Fruit fly (Drosophila melanogaster) whole organism, pupa: Measurements from ENCODE around the gene ND-49L.

Experiments
- CG10348 ChIP-seq: fragments of 200-800 bp; sonication (Bioruptor generic); IDR thresholded peaks from 2 replicates; pipeline ENCODE4 v1.3.6; 2022; ENCODE audit warnings: missing biosample characterization, missing genetic modification characterization
- CG9948 ChIP-seq: fragments of 200-800 bp; sonication (Bioruptor generic); optimal IDR thresholded peaks from 2 replicates; lab custom pipeline; 2018; ENCODE audit warnings: missing biosample characterization, mild to moderate bottlenecking, missing genetic modification characterization, moderate library complexity
- EcR ChIP-seq: fragments of 200-800 bp; sonication (Bioruptor generic); optimal IDR thresholded peaks from 3 replicates; lab custom pipeline; 2019; ENCODE audit warnings: missing biosample characterization, missing genetic modification characterization, mild to moderate bottlenecking, moderate library complexity, missing genetic modification reagents
- Pif1B ChIP-seq: fragments of 200-800 bp; sonication (Bioruptor generic); optimal IDR thresholded peaks from 3 replicates; lab custom pipeline; 2016; ENCODE audit warnings: missing biosample characterization, missing genetic modification characterization
- fd96Ca ChIP-seq: fragments of 200-800 bp; sonication (Bioruptor generic); IDR thresholded peaks from 3 replicates; pipeline ENCODE4 v1.3.6; 2022; ENCODE audit warnings: missing biosample characterization, missing genetic modification characterization
- gl ChIP-seq: fragments of 200-800 bp; sonication (Bioruptor generic); optimal IDR thresholded peaks from 2 replicates; lab custom pipeline; 2018; ENCODE audit warnings: missing biosample characterization, mild to moderate bottlenecking, missing genetic modification characterization
- rn ChIP-seq: fragments of 200-800 bp; sonication (Bioruptor generic); IDR thresholded peaks from 2 replicates; pipeline ENCODE4 v1.3.6; 2022; ENCODE audit warnings: missing biosample characterization, missing genetic modification characterization

dm6 chr3R:25384206-25384605 is 26.1 kb downstream of the ND-49L start:
- TF ChIP-seq CG10348 (GFP tag; lab: Robert Waterston, UW) (no peak), Pif1B (GFP tag; lab: Kevin White, UChicago) (no peak), CG9948 (tag; lab: Kevin White, UChicago) (no peak), rn (GFP tag; lab: Robert Waterston, UW) (no peak), fd96Ca (GFP tag; lab: Robert Waterston, UW) (no peak), gl (no peak), EcR (GFP tag; lab: Kevin White, UChicago) (no peak)
